Fruit fly (Drosophila melanogaster) whole organism, embryonic: ENCODE data around the gene AsnRS.

Experiments used
- Blimp-1 ChIP-seq: fragments of 200-800 bp; sonication (Bioruptor generic); optimal IDR thresholded peaks from 3 replicates; lab custom pipeline; 2018; ENCODE audit warnings: missing biosample characterization, missing genetic modification characterization, mild to moderate bottlenecking, moderate library complexity, missing genetic modification reagents
- CG11504 ChIP-seq: fragments of 200-800 bp; sonication (Bioruptor generic); optimal IDR thresholded peaks from 3 replicates; lab custom pipeline; 2019; ENCODE audit warnings: missing biosample characterization, mild to moderate bottlenecking, missing genetic modification characterization, moderate library complexity
- CG11696 ChIP-seq: fragments of 200-800 bp; sonication (Bioruptor generic); IDR thresholded peaks from 2 replicates; pipeline ENCODE4 v1.3.6; 2022; ENCODE audit warnings: missing biosample characterization, missing genetic modification characterization
- CG13424 ChIP-seq: fragments of 200-800 bp; sonication (Bioruptor generic); optimal IDR thresholded peaks from 2 replicates; lab custom pipeline; 2019; ENCODE audit warnings: missing biosample characterization, mild to moderate bottlenecking, missing genetic modification characterization, moderate library complexity
- CG1603 ChIP-seq: fragments of 200-800 bp; sonication (Bioruptor generic); optimal IDR thresholded peaks from 2 replicates; lab custom pipeline; 2019; ENCODE audit warnings: missing biosample characterization, mild to moderate bottlenecking, missing genetic modification characterization, moderate library complexity
- CG17359 ChIP-seq: fragments of 200-800 bp; sonication (Bioruptor generic); optimal IDR thresholded peaks from 3 replicates; lab custom pipeline; 2018; ENCODE audit warnings: missing biosample characterization, mild to moderate bottlenecking, missing genetic modification characterization, moderate library complexity
- CG17829 ChIP-seq: fragments of 200-800 bp; optimal IDR thresholded peaks from 2 replicates; lab custom pipeline; 2019; ENCODE audit warnings: missing biosample characterization, mild to moderate bottlenecking, missing genetic modification characterization, moderate library complexity
- CG18262 ChIP-seq: fragments of 200-800 bp; optimal IDR thresholded peaks from 3 replicates; lab custom pipeline; 2019; ENCODE audit warnings: missing biosample characterization, mild to moderate bottlenecking, missing genetic modification characterization, moderate library complexity
- CG18599 ChIP-seq: fragments of 200-800 bp; sonication (Bioruptor generic); optimal IDR thresholded peaks from 3 replicates; lab custom pipeline; 2017; ENCODE audit warnings: missing biosample characterization, missing genetic modification characterization, mild to moderate bottlenecking, moderate library complexity, missing genetic modification reagents
- CG2678 ChIP-seq: fragments of 200-800 bp; sonication (Bioruptor generic); optimal IDR thresholded peaks from 3 replicates; lab custom pipeline; 2019; ENCODE audit warnings: missing biosample characterization, mild to moderate bottlenecking, missing genetic modification characterization, moderate library complexity
- CG2712 ChIP-seq: fragments of 200-800 bp; optimal IDR thresholded peaks from 3 replicates; lab custom pipeline; 2019; ENCODE audit warnings: missing biosample characterization, mild to moderate bottlenecking, missing genetic modification characterization, moderate library complexity
- CG4707 ChIP-seq: fragments of 200-800 bp; sonication (Bioruptor generic); optimal IDR thresholded peaks from 2 replicates; lab custom pipeline; 2018; ENCODE audit warnings: missing biosample characterization, mild to moderate bottlenecking, missing genetic modification characterization, moderate library complexity
- CG6683 ChIP-seq: fragments of 200-800 bp; sonication (Bioruptor generic); optimal IDR thresholded peaks from 2 replicates; lab custom pipeline; 2017; ENCODE audit warnings: missing biosample characterization, mild to moderate bottlenecking, missing genetic modification characterization, missing genetic modification reagents
- CG7839 ChIP-seq: fragments of 200-800 bp; sonication (Bioruptor generic); optimal IDR thresholded peaks from 3 replicates; lab custom pipeline; 2018; ENCODE audit warnings: missing biosample characterization, mild to moderate bottlenecking, missing genetic modification characterization, moderate library complexity
- Dp ChIP-seq: fragments of 200-800 bp; sonication (Bioruptor generic); optimal IDR thresholded peaks from 2 replicates; lab custom pipeline; 2018; ENCODE audit warnings: missing biosample characterization, mild to moderate bottlenecking, missing genetic modification characterization, moderate library complexity
- Fer1 ChIP-seq: fragments of 200-800 bp; sonication (Bioruptor generic); optimal IDR thresholded peaks from 2 replicates; lab custom pipeline; 2017; ENCODE audit warnings: missing biosample characterization, mild to moderate bottlenecking, missing genetic modification characterization
- Hr51 ChIP-seq, 2 experiments: fragments of 200-800 bp; sonication (Bioruptor generic); optimal IDR thresholded peaks; 2 replicates in 1 of 2; 3 replicates in 1 of 2; lab custom pipeline; 2016 to 2018; ENCODE audit warnings: missing biosample characterization in 2 of 2, missing genetic modification characterization in 2 of 2, mild to moderate bottlenecking in 1 of 2, moderate library complexity in 1 of 2
- Meics ChIP-seq: fragments of 200-800 bp; sonication (Bioruptor generic); optimal IDR thresholded peaks from 2 replicates; lab custom pipeline; 2017; ENCODE audit warnings: missing biosample characterization, mild to moderate bottlenecking, missing genetic modification characterization
- Oli ChIP-seq: fragments of 200-800 bp; sonication (Bioruptor generic); optimal IDR thresholded peaks from 2 replicates; lab custom pipeline; 2018; ENCODE audit warnings: missing biosample characterization, mild to moderate bottlenecking, missing genetic modification characterization, moderate library complexity
- Ptx1 ChIP-seq: fragments of 200-800 bp; sonication (Bioruptor generic); IDR thresholded peaks from 2 replicates; pipeline ENCODE4 v1.3.6; 2022; ENCODE audit warnings: missing biosample characterization, missing genetic modification characterization
- Scr ChIP-seq: fragments of 200-800 bp; sonication (Bioruptor generic); IDR thresholded peaks from 2 replicates; pipeline ENCODE4 v1.3.6; 2022; ENCODE audit warnings: missing biosample characterization, missing genetic modification characterization; ENCODE audit not compliant: partially characterized antibody
- Sox102F ChIP-seq: fragments of 200-800 bp; sonication (Bioruptor generic); optimal IDR thresholded peaks from 2 replicates; lab custom pipeline; 2018; ENCODE audit warnings: missing biosample characterization, mild to moderate bottlenecking, missing genetic modification characterization, moderate library complexity
- Ssrp ChIP-seq: fragments of 200-800 bp; sonication (Bioruptor generic); optimal IDR thresholded peaks from 2 replicates; lab custom pipeline; 2018; ENCODE audit warnings: missing biosample characterization, mild to moderate bottlenecking, missing genetic modification characterization, moderate library complexity
- Trl ChIP-seq, 3 experiments: fragments of >200 bp in 2 of 3; fragments of 200-800 bp in 1 of 3; sonication (Bioruptor generic) in 1 of 3; optimal IDR thresholded peaks; 2 replicates in 1 of 3; 3 replicates in 2 of 3; lab custom pipeline; 2016 to 2017; ENCODE audit warnings: missing biosample characterization in 1 of 3, missing genetic modification characterization in 1 of 3
- Xrp1 ChIP-seq: fragments of 200-800 bp; sonication (Bioruptor generic); IDR thresholded peaks from 2 replicates; pipeline ENCODE4 v1.3.6; 2022; ENCODE audit warnings: missing biosample characterization, missing genetic modification characterization
- chif ChIP-seq, 2 experiments: fragments of 200-800 bp; sonication (Bioruptor generic); optimal IDR thresholded peaks; 3 replicates each; lab custom pipeline; 2016; ENCODE audit warnings: missing biosample characterization in 2 of 2, missing genetic modification characterization in 2 of 2
- chm ChIP-seq: fragments of 200-800 bp; sonication (Bioruptor generic); IDR thresholded peaks from 2 replicates; pipeline ENCODE4 v1.3.6; 2022; ENCODE audit warnings: missing biosample characterization, missing genetic modification characterization
- corto ChIP-seq: fragments of 200-800 bp; sonication (Bioruptor generic); optimal IDR thresholded peaks from 2 replicates; lab custom pipeline; 2016; ENCODE audit warnings: missing biosample characterization, mild to moderate bottlenecking, missing genetic modification characterization, moderate library complexity
- crol ChIP-seq: fragments of 200-800 bp; sonication (Bioruptor generic); IDR thresholded peaks from 2 replicates; pipeline ENCODE4 v1.3.6; 2022; ENCODE audit warnings: missing biosample characterization, missing genetic modification characterization
- dmrt11E ChIP-seq: fragments of 200-800 bp; sonication (Bioruptor generic); optimal IDR thresholded peaks from 3 replicates; lab custom pipeline; 2018; ENCODE audit warnings: missing biosample characterization, mild to moderate bottlenecking, missing genetic modification characterization, moderate library complexity
- dmrt99B ChIP-seq: fragments of 200-800 bp; sonication (Bioruptor generic); optimal IDR thresholded peaks from 2 replicates; lab custom pipeline; 2018; ENCODE audit warnings: missing biosample characterization, mild to moderate bottlenecking, missing genetic modification characterization, moderate library complexity
- gcm ChIP-seq: fragments of 200-800 bp; sonication (Bioruptor generic); optimal IDR thresholded peaks from 2 replicates; lab custom pipeline; 2019; ENCODE audit warnings: missing biosample characterization, mild to moderate bottlenecking, missing genetic modification characterization, moderate library complexity
- gem ChIP-seq: fragments of 200-800 bp; sonication (Bioruptor generic); optimal IDR thresholded peaks from 2 replicates; lab custom pipeline; 2019; ENCODE audit warnings: missing biosample characterization, mild to moderate bottlenecking, missing genetic modification characterization, moderate library complexity
- grau ChIP-seq: fragments of 200-800 bp; optimal IDR thresholded peaks from 3 replicates; lab custom pipeline; 2019; ENCODE audit warnings: missing biosample characterization, mild to moderate bottlenecking, missing genetic modification characterization, moderate library complexity
- kay ChIP-seq: fragments of 200-800 bp; sonication (Bioruptor generic); optimal IDR thresholded peaks from 2 replicates; lab custom pipeline; 2016; ENCODE audit warnings: missing biosample characterization, missing genetic modification characterization
- lab ChIP-seq: fragments of 200-800 bp; sonication (Bioruptor generic); optimal IDR thresholded peaks from 3 replicates; lab custom pipeline; 2017; ENCODE audit warnings: missing biosample characterization, missing genetic modification characterization, mild to moderate bottlenecking, moderate library complexity, missing genetic modification reagents
- lbe ChIP-seq: fragments of 200-800 bp; sonication (Bioruptor generic); optimal IDR thresholded peaks from 2 replicates; lab custom pipeline; 2016; ENCODE audit warnings: missing biosample characterization, mild to moderate bottlenecking, missing genetic modification characterization
- lola ChIP-seq, 3 experiments: fragments of >200 bp in 2 of 3; fragments of 200-800 bp in 1 of 3; sonication (Bioruptor generic) in 1 of 3; optimal IDR thresholded peaks; 2 replicates each; lab custom pipeline; 2017 to 2019; ENCODE audit warnings: missing biosample characterization in 3 of 3, missing genetic modification characterization in 3 of 3, mild to moderate bottlenecking in 1 of 3, moderate library complexity in 1 of 3
- odd ChIP-seq: fragments of 200-800 bp; sonication (Bioruptor generic); optimal IDR thresholded peaks from 2 replicates; lab custom pipeline; 2017; ENCODE audit warnings: missing biosample characterization, mild to moderate bottlenecking, missing genetic modification characterization
- phol ChIP-seq: fragments of 200-800 bp; sonication (Bioruptor generic); optimal IDR thresholded peaks from 3 replicates; lab custom pipeline; 2018; ENCODE audit warnings: missing biosample characterization, mild to moderate bottlenecking, missing genetic modification characterization, moderate library complexity
- rib ChIP-seq: fragments of 200-800 bp; sonication (Bioruptor generic); IDR thresholded peaks from 2 replicates; pipeline ENCODE4 v1.3.6; 2022; ENCODE audit warnings: missing biosample characterization, missing genetic modification characterization
- sisA ChIP-seq: fragments of 200-800 bp; sonication (Bioruptor generic); IDR thresholded peaks from 2 replicates; pipeline ENCODE4 v1.3.6; 2022; ENCODE audit warnings: missing biosample characterization, missing genetic modification characterization
- slbo ChIP-seq: fragments of 200-800 bp; sonication (Bioruptor generic); IDR thresholded peaks from 2 replicates; pipeline ENCODE4 v1.3.6; 2022; ENCODE audit warnings: missing biosample characterization, missing genetic modification characterization
- slp2 ChIP-seq: fragments of 200-800 bp; sonication (Bioruptor generic); optimal IDR thresholded peaks from 2 replicates; lab custom pipeline; 2016; ENCODE audit warnings: missing biosample characterization, missing genetic modification characterization
- unpg ChIP-seq: fragments of 200-800 bp; sonication (Bioruptor generic); optimal IDR thresholded peaks from 3 replicates; lab custom pipeline; 2018; ENCODE audit warnings: missing biosample characterization, mild to moderate bottlenecking, missing genetic modification characterization, moderate library complexity
- zfh1 ChIP-seq: fragments of 200-800 bp; sonication (Bioruptor generic); IDR thresholded peaks from 3 replicates; pipeline ENCODE4 v1.3.6; 2022; ENCODE audit warnings: missing biosample characterization, missing genetic modification characterization

AsnRS gene

DNA sequence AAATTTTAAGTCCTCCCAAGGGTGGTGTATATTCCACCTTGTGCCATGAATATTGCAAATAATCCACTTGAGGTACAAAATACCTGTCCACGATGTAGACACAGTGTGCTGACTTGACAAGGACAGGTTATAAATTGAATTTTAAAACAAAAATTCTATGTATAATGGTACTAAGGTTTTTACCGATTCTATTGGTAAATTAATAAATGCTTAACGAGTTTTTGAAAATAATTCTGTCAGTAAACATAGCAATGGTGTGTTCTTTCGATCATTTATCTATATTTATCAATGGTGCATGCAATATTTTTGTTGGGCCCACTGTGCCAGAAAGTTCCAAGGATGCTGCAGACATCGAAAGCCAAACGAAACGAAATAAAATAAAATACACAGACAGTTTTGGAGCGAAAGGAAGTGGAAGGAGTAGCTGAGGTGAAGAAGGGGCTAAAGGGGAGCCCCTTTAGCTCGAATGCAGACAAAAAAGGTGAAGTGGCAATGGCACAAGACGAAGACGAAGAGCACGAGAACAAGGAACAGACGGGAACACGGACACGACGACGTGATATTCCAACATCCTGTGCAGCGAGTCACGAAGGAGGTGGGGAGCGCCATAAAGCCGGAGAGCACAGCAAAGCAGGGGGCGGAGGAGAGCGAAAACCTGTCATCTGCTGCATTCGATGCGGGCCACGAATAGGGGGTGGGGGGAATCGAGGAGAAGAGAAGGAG lies 4.4 kb upstream of the AsnRS start:
- TF ChIP-seq kay (GFP tag; lab: Kevin White, UChicago) (no peak), CG1603 (tag; lab: Kevin White, UChicago) (peak; percentile 33), CG18262 (peak; percentile 43), CG17359 (tag; lab: Kevin White, UChicago) (peak; percentile 28), dmrt11E (tag; lab: Kevin White, UChicago) (peak; percentile 61), Xrp1 (peak; percentile 40; the same call in 1 of the 2 replicates), lab (peak; percentile 24), dmrt99B (peak; percentile 34), unpg (GFP tag; lab: Kevin White, UChicago) (peak; percentile 36), gcm (GFP tag; lab: Kevin White, UChicago) (no peak), odd (GFP tag; lab: Kevin White, UChicago) (no peak), corto (GFP tag; lab: Kevin White, UChicago) (peak; percentile 52), CG2712 (tag; lab: Kevin White, UChicago) (peak; percentile 50), CG11504 (tag; lab: Kevin White, UChicago) (peak; percentile 42), CG7839 (tag; lab: Kevin White, UChicago) (peak; percentile 42), gem (tag; lab: Kevin White, UChicago) (peak; percentile 54), Trl (optimal IDR thresholded peaks at IDR 0.05; lab: Kevin White, UChicago) (peak in 1 of 2 experiments; percentile 44), Trl (GFP tag; optimal IDR thresholded peaks at IDR 0.05; lab: Kevin White, UChicago) (no peak), CG4707 (GFP tag; lab: Kevin White, UChicago) (peak; percentile 87), lola (GFP tag; optimal IDR thresholded peaks at IDR 0.05; lab: Kevin White, UChicago) (peak in 1 of 3 experiments; percentile 12), Oli (peak; percentile 32), crol (peak; percentile 58), CG18599 (GFP tag; lab: Kevin White, UChicago) (peak; percentile 46), chm (GFP tag; lab: Robert Waterston, UW) (no peak), Meics (peak; percentile 20), CG2678 (tag; lab: Kevin White, UChicago) (peak; percentile 49), CG13424 (tag; lab: Kevin White, UChicago) (peak; percentile 4), Blimp-1 (GFP tag; lab: Kevin White, UChicago) (peak; percentile 28), CG6683 (GFP tag; lab: Kevin White, UChicago) (no peak), sisA (GFP tag; lab: Robert Waterston, UW) (no peak), lbe (GFP tag; lab: Kevin White, UChicago) (peak; percentile 77), CG17829 (tag; lab: Kevin White, UChicago) (peak; percentile 1), phol (tag; lab: Kevin White, UChicago) (peak; percentile 24), slp2 (peak; percentile 7), slbo (GFP tag; lab: Robert Waterston, UW) (0 out of 2 replicates have a peak, but pooled peaks have one; percentile 23), grau (peak; percentile 21), Hr51 (GFP tag; optimal IDR thresholded peaks at IDR 0.05; lab: Kevin White, UChicago) (peak in 1 of 2 experiments; percentile 37), chif (GFP tag; optimal IDR thresholded peaks at IDR 0.05; lab: Kevin White, UChicago) (peak in 1 of 2 experiments; percentile 6), Ptx1 (GFP tag; lab: Robert Waterston, UW) (peak; percentile 13; the same call in 1 of the 2 replicates), Scr (no peak), Sox102F (GFP tag; lab: Kevin White, UChicago) (peak; percentile 30), CG11696 (GFP tag; lab: Robert Waterston, UW) (0 out of 2 replicates have a peak, but pooled peaks have one; percentile 30), Ssrp (tag; lab: Kevin White, UChicago) (peak; percentile 6), rib (0 out of 2 replicates have a peak, but pooled peaks have one; percentile 19), Dp (GFP tag; lab: Kevin White, UChicago) (no peak), Fer1 (GFP tag; lab: Kevin White, UChicago) (peak; percentile 18), zfh1 (GFP tag; lab: Robert Waterston, UW) (0 out of 3 replicates have a peak, but pooled peaks have one; percentile 24)
